1 fruit fly cellular context compared by ENCODE assay signal in genomic region chr3L:15507148-15507896, dm6.
TF ChIP-seq lines count a peak whose summit lies in the region.

No protein-coding gene starts in this region.

TF ChIP-seq in whole organism, embryonic, 481 proteins besides CTCF, POLR2A, EP300 and RAD21 (continued from another document):
- TF ChIP-seq pros (GFP tag; optimal IDR thresholded peaks at IDR 0.05; lab: Kevin White, UChicago) (peak; percentile 2), cad (GFP tag; optimal IDR thresholded peaks at IDR 0.05; lab: Kevin White, UChicago) (peak; percentile 2), CG32532 (GFP tag; IDR thresholded peaks at IDR 0.05; lab: Robert Waterston, UW) (no peak), ap (GFP tag; IDR thresholded peaks at IDR 0.05; lab: Robert Waterston, UW) (no peak), kay (GFP tag; optimal IDR thresholded peaks at IDR 0.05; lab: Kevin White, UChicago) (no peak), CG17802 (tag; optimal IDR thresholded peaks at IDR 0.05; lab: Kevin White, UChicago) (peak; percentile 90), CG3163 (GFP tag; optimal IDR thresholded peaks at IDR 0.05; lab: Kevin White, UChicago) (peak; percentile 11), Mad (GFP tag; optimal IDR thresholded peaks at IDR 0.05; lab: Kevin White, UChicago) (no peak), Opbp (GFP tag; IDR thresholded peaks at IDR 0.05; lab: Robert Waterston, UW; ENCODE audit: partially characterized antibody) (0 out of 3 replicates have a peak, but pooled peaks have one; percentile 10), CG4707 (GFP tag; optimal IDR thresholded peaks at IDR 0.05; lab: Kevin White, UChicago) (peak; percentile 47), dm (GFP tag; optimal IDR thresholded peaks at IDR 0.05; lab: Kevin White, UChicago) (peak; percentile 33)
